Fruit fly (Drosophila melanogaster): ENCODE data around the gene CG12523.

CG12523 gene

DNA sequence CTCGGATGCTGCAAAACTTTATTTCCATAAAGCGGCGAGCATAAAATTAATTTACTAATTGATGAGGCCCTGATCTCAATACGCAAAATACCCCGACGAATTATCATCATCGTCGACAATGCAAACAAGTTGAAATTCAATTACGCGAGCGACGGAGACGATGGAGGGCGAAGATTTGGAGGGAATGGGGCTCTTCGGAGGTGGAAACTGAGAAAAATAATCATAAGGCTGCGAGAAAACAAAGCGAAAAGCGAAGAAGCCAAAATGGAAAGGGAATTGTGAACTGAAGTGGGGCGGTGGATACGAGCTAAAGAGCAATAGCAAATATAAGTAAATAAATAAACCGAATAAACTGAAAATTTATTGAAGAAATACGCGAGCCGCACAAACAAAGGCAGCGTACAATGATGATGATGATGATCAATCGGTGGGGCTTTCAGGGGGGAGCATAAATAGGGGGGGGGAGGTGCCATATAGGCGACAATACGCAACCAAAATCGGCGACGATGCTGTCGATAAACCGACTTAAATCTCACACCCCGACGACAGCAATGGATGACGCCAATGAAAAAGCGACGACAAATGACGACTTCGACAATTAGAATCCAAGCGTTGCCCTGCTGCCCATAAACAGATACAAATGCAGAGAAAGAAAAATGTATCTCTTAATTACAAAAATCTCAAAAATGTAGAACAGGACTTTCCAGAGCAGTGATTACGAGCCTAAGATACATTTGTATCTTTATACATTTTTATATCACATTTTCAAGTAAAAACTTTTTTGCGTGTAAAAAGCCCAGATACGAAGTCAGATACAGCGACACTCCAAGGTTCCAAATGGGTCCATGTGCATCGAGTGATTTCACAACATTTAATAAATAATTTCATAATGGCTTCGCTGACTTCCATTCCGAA, 37.1 kb downstream of the CG12523 start (continued):
- TF ChIP-seq Trl (optimal IDR thresholded peaks at IDR 0.05) (no peak), Trl (GFP tag; optimal IDR thresholded peaks at IDR 0.05) (peak; percentile 31), ab (GFP tag; optimal IDR thresholded peaks at IDR 0.05) (no peak), CG11723 (GFP tag; optimal IDR thresholded peaks at IDR 0.05) (peak; percentile 8), E2f2 (GFP tag; IDR thresholded peaks at IDR 0.05) (peak; percentile 58), CG9932 (GFP tag; IDR thresholded peaks at IDR 0.05) (peak; percentile 55), CG7928 (GFP tag; optimal IDR thresholded peaks at IDR 0.05) (peak; percentile 11), chm (GFP tag; IDR thresholded peaks at IDR 0.05) (peak; percentile 66; the same call in 1 of the 2 replicates), hth (optimal IDR thresholded peaks at IDR 0.05) (no peak), CG10979 (tag; optimal IDR thresholded peaks at IDR 0.05) (peak; percentile 59), Vsx1 (GFP tag; optimal IDR thresholded peaks at IDR 0.05) (no peak), zfh1 (GFP tag; IDR thresholded peaks at IDR 0.05) (peak; percentile 65; the same call in 1 of the 3 replicates), CG8765 (GFP tag; IDR thresholded peaks at IDR 0.05) (no peak), Poxn (GFP tag; IDR thresholded peaks at IDR 0.05) (no peak), Bdp1 (GFP tag; optimal IDR thresholded peaks at IDR 0.05) (no peak), bbx (GFP tag; IDR thresholded peaks at IDR 0.05; ENCODE audit: partially characterized antibody) (no peak), insv (GFP tag; optimal IDR thresholded peaks at IDR 0.05) (no peak), CG12744 (GFP tag; optimal IDR thresholded peaks at IDR 0.05) (no peak), Sox100B (GFP tag; optimal IDR thresholded peaks at IDR 0.05) (peak; percentile 23), yki (optimal IDR thresholded peaks at IDR 0.05) (no peak), CG2678 (tag; optimal IDR thresholded peaks at IDR 0.05) (peak; percentile 72), pho (GFP tag; optimal IDR thresholded peaks at IDR 0.05) (no peak), ro (GFP tag; IDR thresholded peaks at IDR 0.05) (no peak), esg (GFP tag; conservative IDR thresholded peaks at IDR 0.05) (peak; percentile 79), Bgb (GFP tag; IDR thresholded peaks at IDR 0.05; ENCODE audit: partially characterized antibody) (no peak), gsb-n (tag; optimal IDR thresholded peaks at IDR 0.05) (peak; percentile 10), CG1832 (GFP tag; optimal IDR thresholded peaks at IDR 0.05) (no peak), Gsc (GFP tag; IDR thresholded peaks at IDR 0.05) (no peak), z (GFP tag; IDR thresholded peaks at IDR 0.05) (no peak), CG11398 (GFP tag; optimal IDR thresholded peaks at IDR 0.05) (no peak), CG32532 (GFP tag; IDR thresholded peaks at IDR 0.05) (peak; percentile 73), Dek (tag; optimal IDR thresholded peaks at IDR 0.05) (peak; percentile 37), sim (GFP tag; IDR thresholded peaks at IDR 0.05) (peak; percentile 65), inv (GFP tag; IDR thresholded peaks at IDR 0.05; ENCODE audit: partially characterized antibody) (no peak), caup (GFP tag; optimal IDR thresholded peaks at IDR 0.05; ENCODE audit: severe bottlenecking) (peak; percentile 53), Sox102F (GFP tag; optimal IDR thresholded peaks at IDR 0.05) (peak; percentile 78), gsb (GFP tag; IDR thresholded peaks at IDR 0.05) (no peak), ase (GFP tag; IDR thresholded peaks at IDR 0.05) (peak; percentile 70; the same call in 2 of the 3 replicates), Opbp (GFP tag; IDR thresholded peaks at IDR 0.05; ENCODE audit: partially characterized antibody) (no peak), dm (GFP tag; optimal IDR thresholded peaks at IDR 0.05) (no peak), trem (tag; optimal IDR thresholded peaks at IDR 0.05) (peak; percentile 3), HLHmδ (GFP tag; optimal IDR thresholded peaks at IDR 0.05) (no peak), CG2116 (GFP tag; optimal IDR thresholded peaks at IDR 0.05) (peak; percentile 22), HLH54F (GFP tag; optimal IDR thresholded peaks at IDR 0.05) (peak; percentile 47), Aef1 (GFP tag; IDR thresholded peaks at IDR 0.05) (peak; percentile 74), scrt (GFP tag; optimal IDR thresholded peaks at IDR 0.05) (peak; percentile 33), wor (GFP tag; IDR thresholded peaks at IDR 0.05) (peak; percentile 47; the same call in 1 of the 2 replicates), Usf (GFP tag; optimal IDR thresholded peaks at IDR 0.05) (no peak), Atf3 (GFP tag; optimal IDR thresholded peaks at IDR 0.05) (peak; percentile 40), CG8281 (tag; optimal IDR thresholded peaks at IDR 0.05) (no peak)
